Fruit fly (Drosophila melanogaster) whole organism, embryonic: ENCODE measurements around the gene Syx4.

Experiments used
- Adf1 ChIP-seq: fragments of 200-800 bp; sonication (Bioruptor generic); IDR thresholded peaks from 2 replicates; pipeline ENCODE4 v1.3.6; 2022; ENCODE audit warnings: missing biosample characterization, missing genetic modification characterization
- Atf-2 ChIP-seq: fragments of 200-800 bp; sonication (Bioruptor generic); optimal IDR thresholded peaks from 2 replicates; lab custom pipeline; 2016; ENCODE audit warnings: missing biosample characterization, missing genetic modification characterization
- Bteb2 ChIP-seq: fragments of 200-800 bp; sonication (Bioruptor generic); optimal IDR thresholded peaks from 2 replicates; lab custom pipeline; 2016; ENCODE audit warnings: missing biosample characterization, missing genetic modification characterization
- CG10959 ChIP-seq: fragments of 200-800 bp; sonication (Bioruptor generic); IDR thresholded peaks from 2 replicates; pipeline ENCODE4 v1.3.6; 2022; ENCODE audit warnings: missing biosample characterization, missing genetic modification characterization
- CG11093 ChIP-seq: fragments of 200-800 bp; sonication (Bioruptor generic); IDR thresholded peaks from 3 replicates; pipeline ENCODE4 v1.3.6; 2022; ENCODE audit warnings: missing biosample characterization, missing genetic modification characterization
- CG12155 ChIP-seq: fragments of 200-800 bp; sonication (Bioruptor generic); optimal IDR thresholded peaks from 3 replicates; lab custom pipeline; 2016; ENCODE audit warnings: missing biosample characterization, missing genetic modification characterization
- CG12236 ChIP-seq: fragments of 200-800 bp; sonication (Bioruptor generic); optimal IDR thresholded peaks from 2 replicates; lab custom pipeline; 2016; ENCODE audit warnings: missing biosample characterization, missing genetic modification characterization
- CG13775 ChIP-seq: fragments of 200-800 bp; sonication (Bioruptor generic); optimal IDR thresholded peaks from 3 replicates; lab custom pipeline; 2017; ENCODE audit warnings: missing biosample characterization, mild to moderate bottlenecking, missing genetic modification characterization
- CG14441 ChIP-seq: fragments of 200-800 bp; sonication (Bioruptor generic); IDR thresholded peaks from 2 replicates; pipeline ENCODE4 v1.3.6; 2022; ENCODE audit warnings: missing biosample characterization, missing genetic modification characterization
- CG15601 ChIP-seq: fragments of 200-800 bp; sonication (Bioruptor generic); optimal IDR thresholded peaks from 3 replicates; lab custom pipeline; 2019; ENCODE audit warnings: missing biosample characterization, mild to moderate bottlenecking, missing genetic modification characterization, moderate library complexity
- CG15696 ChIP-seq: fragments of 200-800 bp; sonication (Bioruptor generic); optimal IDR thresholded peaks from 2 replicates; lab custom pipeline; 2019; ENCODE audit warnings: missing biosample characterization, mild to moderate bottlenecking, missing genetic modification characterization, moderate library complexity
- CG16813 ChIP-seq: fragments of 200-800 bp; sonication (Bioruptor generic); IDR thresholded peaks from 3 replicates; pipeline ENCODE4 v1.3.6; 2022; ENCODE audit warnings: missing biosample characterization, missing genetic modification characterization; ENCODE audit not compliant: partially characterized antibody
- CG16815 ChIP-seq: fragments of 200-800 bp; sonication (Bioruptor generic); optimal IDR thresholded peaks from 3 replicates; lab custom pipeline; 2017; ENCODE audit warnings: missing biosample characterization, mild to moderate bottlenecking, missing genetic modification characterization
- CG16863 ChIP-seq: fragments of 200-800 bp; sonication (Bioruptor generic); optimal IDR thresholded peaks from 3 replicates; lab custom pipeline; 2016; ENCODE audit warnings: missing biosample characterization, missing genetic modification characterization
- CG3281 ChIP-seq: fragments of 200-800 bp; sonication (Bioruptor generic); optimal IDR thresholded peaks from 3 replicates; lab custom pipeline; 2017; ENCODE audit warnings: missing biosample characterization, mild to moderate bottlenecking, missing genetic modification characterization
- CG34224 ChIP-seq: fragments of 200-800 bp; sonication (Bioruptor generic); IDR thresholded peaks from 3 replicates; pipeline ENCODE4 v1.3.6; 2022; ENCODE audit warnings: missing biosample characterization, missing genetic modification characterization; ENCODE audit not compliant: partially characterized antibody
- CG3995 ChIP-seq: fragments of 200-800 bp; sonication (Bioruptor generic); optimal IDR thresholded peaks from 3 replicates; lab custom pipeline; 2016; ENCODE audit warnings: missing biosample characterization, missing genetic modification characterization
- CG4282 ChIP-seq: fragments of 200-800 bp; sonication (Bioruptor generic); optimal IDR thresholded peaks from 2 replicates; lab custom pipeline; 2016; ENCODE audit warnings: missing biosample characterization, missing genetic modification characterization
- CG4617 ChIP-seq: fragments of 200-800 bp; sonication (Bioruptor generic); optimal IDR thresholded peaks from 3 replicates; lab custom pipeline; 2016; ENCODE audit warnings: missing biosample characterization, missing genetic modification characterization, borderline replicate concordance
- CG4730 ChIP-seq: fragments of 200-800 bp; sonication (Bioruptor generic); IDR thresholded peaks from 2 replicates; pipeline ENCODE4 v1.3.6; 2022; ENCODE audit warnings: missing biosample characterization, missing genetic modification characterization
- CG6854 ChIP-seq: fragments of 200-800 bp; sonication (Bioruptor generic); optimal IDR thresholded peaks from 3 replicates; lab custom pipeline; 2017; ENCODE audit warnings: missing biosample characterization, mild to moderate bottlenecking, missing genetic modification characterization
- CG9437 ChIP-seq: fragments of 200-800 bp; sonication (Bioruptor generic); optimal IDR thresholded peaks from 2 replicates; lab custom pipeline; 2018; ENCODE audit warnings: missing biosample characterization, mild to moderate bottlenecking, missing genetic modification characterization
- Camta ChIP-seq: fragments of 200-800 bp; sonication (Bioruptor generic); optimal IDR thresholded peaks from 2 replicates; lab custom pipeline; 2016; ENCODE audit warnings: missing biosample characterization, missing genetic modification characterization
- Doc2 ChIP-seq: fragments of 200-800 bp; sonication (Bioruptor generic); IDR thresholded peaks from 2 replicates; pipeline ENCODE4 v1.3.6; 2022; ENCODE audit warnings: missing biosample characterization, missing genetic modification characterization
- E2f2 ChIP-seq: fragments of 200-800 bp; sonication (Bioruptor generic); IDR thresholded peaks from 2 replicates; pipeline ENCODE4 v1.3.6; 2022; ENCODE audit warnings: missing biosample characterization, missing genetic modification characterization
- Ets97D ChIP-seq: fragments of 200-800 bp; sonication (Bioruptor generic); optimal IDR thresholded peaks from 3 replicates; lab custom pipeline; 2016; ENCODE audit warnings: missing biosample characterization, missing genetic modification characterization
- Lhr ChIP-seq: fragments of 200-800 bp; sonication (Bioruptor generic); optimal IDR thresholded peaks from 3 replicates; lab custom pipeline; 2017; ENCODE audit warnings: mild to moderate bottlenecking, missing biosample characterization, missing genetic modification reagents, missing genetic modification characterization
- MBD-R2 ChIP-seq: fragments of 200-800 bp; sonication (Bioruptor generic); IDR thresholded peaks from 2 replicates; pipeline ENCODE4 v1.3.6; 2022; ENCODE audit warnings: missing biosample characterization, missing genetic modification characterization
- MESR4 ChIP-seq: fragments of 200-800 bp; sonication (Bioruptor generic); optimal IDR thresholded peaks from 2 replicates; lab custom pipeline; 2018; ENCODE audit warnings: missing biosample characterization, mild to moderate bottlenecking, missing genetic modification characterization, moderate library complexity
- NFAT ChIP-seq: fragments of 200-800 bp; sonication (Bioruptor generic); IDR thresholded peaks from 2 replicates; pipeline ENCODE4 v1.3.6; 2022; ENCODE audit warnings: missing biosample characterization, missing genetic modification characterization
- Side ChIP-seq: fragments of 200-800 bp; sonication (Bioruptor generic); optimal IDR thresholded peaks from 2 replicates; lab custom pipeline; 2016; ENCODE audit warnings: missing biosample characterization, missing genetic modification characterization
- Sry-β ChIP-seq: fragments of 200-800 bp; sonication (Bioruptor generic); optimal IDR thresholded peaks from 2 replicates; lab custom pipeline; 2018; ENCODE audit warnings: missing biosample characterization, mild to moderate bottlenecking, missing genetic modification characterization, moderate library complexity
- croc ChIP-seq: fragments of 200-800 bp; sonication (Bioruptor generic); conservative IDR thresholded peaks from 3 replicates; pipeline ENCODE4 v1.3.6; 2022; ENCODE audit warnings: missing biosample characterization, missing genetic modification characterization
- cwo ChIP-seq: fragments of 200-800 bp; sonication (Bioruptor generic); optimal IDR thresholded peaks from 3 replicates; lab custom pipeline; 2017; ENCODE audit warnings: missing biosample characterization, missing genetic modification characterization, mild to moderate bottlenecking, moderate library complexity, missing genetic modification reagents
- dimm ChIP-seq: fragments of 200-800 bp; sonication (Bioruptor generic); IDR thresholded peaks from 2 replicates; pipeline ENCODE4 v1.3.6; 2022; ENCODE audit warnings: missing biosample characterization, missing genetic modification characterization
- dm ChIP-seq: fragments of 200-800 bp; sonication (Bioruptor generic); optimal IDR thresholded peaks from 3 replicates; lab custom pipeline; 2016; ENCODE audit warnings: missing biosample characterization, missing genetic modification characterization
- exex ChIP-seq: fragments of 200-800 bp; sonication (Bioruptor generic); optimal IDR thresholded peaks from 4 replicates; lab custom pipeline; 2018; ENCODE audit warnings: missing biosample characterization, mild to moderate bottlenecking, missing genetic modification characterization, moderate library complexity
- eyg ChIP-seq: fragments of 200-800 bp; sonication (Bioruptor generic); optimal IDR thresholded peaks from 3 replicates; lab custom pipeline; 2016; ENCODE audit warnings: missing biosample characterization, missing genetic modification characterization
- fd102C ChIP-seq: fragments of 200-800 bp; sonication (Bioruptor generic); optimal IDR thresholded peaks from 2 replicates; lab custom pipeline; 2018; ENCODE audit warnings: missing biosample characterization, mild to moderate bottlenecking, missing genetic modification characterization, moderate library complexity
- kah ChIP-seq: fragments of 200-800 bp; sonication (Bioruptor generic); optimal IDR thresholded peaks from 2 replicates; lab custom pipeline; 2018; ENCODE audit warnings: missing biosample characterization, mild to moderate bottlenecking, missing genetic modification characterization
- kay ChIP-seq: fragments of 200-800 bp; sonication (Bioruptor generic); optimal IDR thresholded peaks from 2 replicates; lab custom pipeline; 2016; ENCODE audit warnings: missing biosample characterization, missing genetic modification characterization
- org-1 ChIP-seq: fragments of 200-800 bp; sonication (Bioruptor generic); optimal IDR thresholded peaks from 2 replicates; lab custom pipeline; 2017; ENCODE audit warnings: missing biosample characterization, missing genetic modification characterization
- otp ChIP-seq: fragments of 200-800 bp; sonication (Bioruptor generic); IDR thresholded peaks from 3 replicates; pipeline ENCODE4, ENCODE4 v1.3.6; 2022; ENCODE audit warnings: missing biosample characterization, missing genetic modification characterization
- pum ChIP-seq: fragments of 200-800 bp; sonication (Bioruptor generic); optimal IDR thresholded peaks from 2 replicates; lab custom pipeline; 2016; ENCODE audit warnings: missing biosample characterization, missing genetic modification characterization
- repo ChIP-seq: fragments of 200-800 bp; sonication (Bioruptor generic); optimal IDR thresholded peaks from 2 replicates; lab custom pipeline; 2016; ENCODE audit warnings: missing biosample characterization, missing genetic modification characterization
- rib ChIP-seq: fragments of 200-800 bp; sonication (Bioruptor generic); IDR thresholded peaks from 2 replicates; pipeline ENCODE4 v1.3.6; 2022; ENCODE audit warnings: missing biosample characterization, missing genetic modification characterization
- sqz ChIP-seq: fragments of 200-800 bp; sonication (Bioruptor generic); optimal IDR thresholded peaks from 3 replicates; lab custom pipeline; 2018; ENCODE audit warnings: missing biosample characterization, mild to moderate bottlenecking, missing genetic modification characterization
- tap ChIP-seq: fragments of 200-800 bp; optimal IDR thresholded peaks from 3 replicates; lab custom pipeline; 2019; ENCODE audit warnings: missing biosample characterization, mild to moderate bottlenecking, missing genetic modification characterization, moderate library complexity
- tx ChIP-seq: fragments of 200-800 bp; sonication (Bioruptor generic); optimal IDR thresholded peaks from 2 replicates; lab custom pipeline; 2016; ENCODE audit warnings: missing biosample characterization, missing genetic modification characterization
- vfl ChIP-seq: fragments of 200-800 bp; sonication (Bioruptor generic); optimal IDR thresholded peaks from 2 replicates; lab custom pipeline; 2016; ENCODE audit warnings: missing biosample characterization, missing genetic modification characterization
- vnd ChIP-seq: fragments of 200-800 bp; sonication (Bioruptor generic); IDR thresholded peaks from 3 replicates; pipeline ENCODE4 v1.3.6; 2022; ENCODE audit warnings: missing biosample characterization, missing genetic modification characterization; ENCODE audit not compliant: partially characterized antibody
- vvl ChIP-seq: fragments of 200-800 bp; sonication (Bioruptor generic); IDR thresholded peaks from 2 replicates; pipeline ENCODE4 v1.3.6; 2022; ENCODE audit warnings: missing biosample characterization, missing genetic modification characterization
- yki ChIP-seq: fragments of >200 bp; optimal IDR thresholded peaks from 3 replicates; lab custom pipeline; 2018

The Syx4 gene

DNA sequence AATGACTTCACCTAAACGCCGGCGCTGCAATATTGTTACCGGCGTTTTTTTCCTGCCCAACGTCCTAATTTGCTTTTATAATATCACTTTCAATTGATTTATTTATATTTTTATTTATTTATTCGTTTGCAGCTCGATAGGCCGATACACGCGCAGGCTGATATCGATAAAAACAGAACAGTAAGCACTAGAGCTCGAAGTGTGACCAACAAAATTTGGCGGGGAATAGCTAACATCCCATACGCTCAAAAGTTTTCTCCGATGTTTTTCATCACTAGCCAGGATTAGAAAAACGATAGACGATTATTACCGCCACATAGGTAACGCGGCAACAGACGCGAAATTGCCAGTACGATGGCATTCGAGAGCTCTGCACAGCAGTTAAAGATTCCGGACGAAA lies 30.1 kb downstream of the Syx4 start, which contains the start of the genes CG2685 and CG2694 (continued):
- no peak for TF ChIP-seq Doc2 (GFP tag; lab: Robert Waterston, UW)
- no peak for TF ChIP-seq cwo (GFP tag; lab: Kevin White, UChicago)
- peak; percentile 87 for TF ChIP-seq Sry-β (GFP tag; lab: Kevin White, UChicago)
- no peak for TF ChIP-seq CG16815
- TF ChIP-seq org-1 (GFP tag; lab: Kevin White, UChicago): no peak
- no peak for TF ChIP-seq CG16863
- TF ChIP-seq dm (GFP tag; lab: Kevin White, UChicago): no peak
- TF ChIP-seq CG10959 (GFP tag; lab: Robert Waterston, UW): no peak
- TF ChIP-seq CG15601 (tag; lab: Kevin White, UChicago): no peak
- no peak for TF ChIP-seq CG9437
- TF ChIP-seq CG4617: peak; percentile 33
- no peak for TF ChIP-seq CG11093 (GFP tag; lab: Robert Waterston, UW)
- TF ChIP-seq yki (lab: Kevin White, UChicago): no peak
- TF ChIP-seq CG13775: no peak
- TF ChIP-seq rib (GFP tag; lab: Robert Waterston, UW): no peak
- no peak for TF ChIP-seq tap (tag; lab: Kevin White, UChicago)
- TF ChIP-seq Ets97D: peak; percentile 34
- TF ChIP-seq NFAT (GFP tag; lab: Robert Waterston, UW): no peak
- no peak for TF ChIP-seq fd102C
- no peak for TF ChIP-seq Adf1 (GFP tag; lab: Robert Waterston, UW)
- TF ChIP-seq vnd (GFP tag; lab: Robert Waterston, UW): peak; percentile 67
- TF ChIP-seq exex: no peak
- TF ChIP-seq CG14441 (GFP tag; lab: Robert Waterston, UW): no peak
- no peak for TF ChIP-seq Atf-2
- TF ChIP-seq sqz: no peak
- no peak for TF ChIP-seq CG4282 (GFP tag; lab: Kevin White, UChicago)
- TF ChIP-seq kay (GFP tag; lab: Kevin White, UChicago): no peak
- TF ChIP-seq vvl (GFP tag; lab: Robert Waterston, UW): 0 out of 2 replicates have a peak, but pooled peaks have one; percentile 27
- no peak for TF ChIP-seq CG12155
- TF ChIP-seq Lhr (GFP tag; lab: Kevin White, UChicago): peak; percentile 4
- no peak for TF ChIP-seq CG6854 (GFP tag; lab: Kevin White, UChicago)
- no peak for TF ChIP-seq Side (GFP tag; lab: Kevin White, UChicago)
- TF ChIP-seq CG15696 (tag; lab: Kevin White, UChicago): no peak
- no peak for TF ChIP-seq tx
- TF ChIP-seq CG3995 (GFP tag; lab: Kevin White, UChicago): peak; percentile 22
- no peak for TF ChIP-seq kah (GFP tag; lab: Kevin White, UChicago)
- no peak for TF ChIP-seq CG3281
- peak; percentile 75 for TF ChIP-seq E2f2 (GFP tag; lab: Robert Waterston, UW)
- TF ChIP-seq CG12236 (GFP tag; lab: Kevin White, UChicago): no peak
- TF ChIP-seq Camta (GFP tag; lab: Kevin White, UChicago): no peak
- no peak for TF ChIP-seq pum (GFP tag; lab: Kevin White, UChicago)
- no peak for TF ChIP-seq vfl
- TF ChIP-seq CG16813 (GFP tag; lab: Robert Waterston, UW): peak; percentile 78
- peak; percentile 41 for TF ChIP-seq MESR4 (GFP tag; lab: Kevin White, UChicago)
- peak; percentile 85 for TF ChIP-seq CG34224 (GFP tag; lab: Robert Waterston, UW)
- no peak for TF ChIP-seq eyg (GFP tag; lab: Kevin White, UChicago)
- no peak for TF ChIP-seq Bteb2 (GFP tag; lab: Kevin White, UChicago)
- peak; percentile 83 for TF ChIP-seq MBD-R2 (GFP tag; lab: Robert Waterston, UW)
- no peak for TF ChIP-seq croc (GFP tag; lab: Robert Waterston, UW)
- TF ChIP-seq dimm (GFP tag; lab: Robert Waterston, UW): no peak
- TF ChIP-seq CG4730 (GFP tag; lab: Robert Waterston, UW): no peak
- no peak for TF ChIP-seq otp (GFP tag; lab: Robert Waterston, UW)
- TF ChIP-seq repo (GFP tag; lab: Kevin White, UChicago): no peak
